Worm (Caenorhabditis elegans): ENCODE data around the gene T04C12.8.

Gene T04C12.8

DNA sequence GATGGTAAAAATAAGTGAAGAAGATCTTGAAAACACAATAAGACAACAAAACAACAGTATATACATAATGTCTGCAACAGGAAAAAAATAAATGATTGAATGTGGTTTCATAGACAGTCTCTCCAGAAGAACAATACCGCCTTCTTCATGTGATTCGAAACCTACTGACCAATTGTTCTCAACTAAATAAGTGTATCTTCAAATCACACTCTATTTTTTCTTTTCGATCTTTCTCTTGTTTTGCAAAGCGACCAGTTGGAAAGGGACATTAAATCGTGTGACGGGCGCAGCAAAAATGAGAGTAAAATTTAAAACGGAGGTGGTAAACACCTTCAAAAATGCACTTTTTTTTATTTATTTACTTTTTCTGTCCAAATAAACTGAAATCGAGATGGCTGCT, 7.3 kb downstream of the T04C12.8 start (continued):
- TF ChIP-seq C16A3.4 (tag; optimal IDR thresholded peaks at IDR 0.05) (no peak), isw-1 (GFP tag; IDR thresholded peaks at IDR 0.05) (no peak), ztf-11 (tag; optimal IDR thresholded peaks at IDR 0.05) (no peak), unc-30 (tag; optimal IDR thresholded peaks at IDR 0.05) (no peak), unc-62 (GFP tag; optimal IDR thresholded peaks at IDR 0.05) (no peak), sptf-1 (tag; optimal IDR thresholded peaks at IDR 0.05) (no peak), elt-2 (tag; optimal IDR thresholded peaks at IDR 0.05) (no peak), lir-3 (tag; optimal IDR thresholded peaks at IDR 0.05; ENCODE audit: poor library complexity) (no peak), nhr-84 (tag; optimal IDR thresholded peaks at IDR 0.05) (no peak), pag-3 (tag; optimal IDR thresholded peaks at IDR 0.05; ENCODE audit: borderline replicate concordance, insufficient read depth) (no peak), alr-1 (tag; optimal IDR thresholded peaks at IDR 0.05; ENCODE audit: borderline replicate concordance) (no peak), lsy-2 (tag; optimal IDR thresholded peaks at IDR 0.05) (no peak), fkh-8 (tag; optimal IDR thresholded peaks at IDR 0.05) (no peak), mdl-1 (tag; optimal IDR thresholded peaks at IDR 0.05) (no peak), snpc-4 (tag; optimal IDR thresholded peaks at IDR 0.05) (no peak), nhr-20 (tag; optimal IDR thresholded peaks at IDR 0.05) (peak; percentile 36), xbp-1 (tag; optimal IDR thresholded peaks at IDR 0.05) (no peak), egl-13 (tag; optimal IDR thresholded peaks at IDR 0.05) (no peak), lin-35 (GFP tag; optimal IDR thresholded peaks at IDR 0.05) (peak in 1 of 2 experiments; percentile 15), pax-3 (tag; optimal IDR thresholded peaks at IDR 0.05) (no peak), dsc-1 (tag; optimal IDR thresholded peaks at IDR 0.05) (no peak), nhr-28 (tag; optimal IDR thresholded peaks at IDR 0.05) (no peak), zip-4 (GFP tag; optimal IDR thresholded peaks at IDR 0.05) (no peak), snu-23 (GFP tag; optimal IDR thresholded peaks at IDR 0.05) (peak; percentile 40)

DNA sequence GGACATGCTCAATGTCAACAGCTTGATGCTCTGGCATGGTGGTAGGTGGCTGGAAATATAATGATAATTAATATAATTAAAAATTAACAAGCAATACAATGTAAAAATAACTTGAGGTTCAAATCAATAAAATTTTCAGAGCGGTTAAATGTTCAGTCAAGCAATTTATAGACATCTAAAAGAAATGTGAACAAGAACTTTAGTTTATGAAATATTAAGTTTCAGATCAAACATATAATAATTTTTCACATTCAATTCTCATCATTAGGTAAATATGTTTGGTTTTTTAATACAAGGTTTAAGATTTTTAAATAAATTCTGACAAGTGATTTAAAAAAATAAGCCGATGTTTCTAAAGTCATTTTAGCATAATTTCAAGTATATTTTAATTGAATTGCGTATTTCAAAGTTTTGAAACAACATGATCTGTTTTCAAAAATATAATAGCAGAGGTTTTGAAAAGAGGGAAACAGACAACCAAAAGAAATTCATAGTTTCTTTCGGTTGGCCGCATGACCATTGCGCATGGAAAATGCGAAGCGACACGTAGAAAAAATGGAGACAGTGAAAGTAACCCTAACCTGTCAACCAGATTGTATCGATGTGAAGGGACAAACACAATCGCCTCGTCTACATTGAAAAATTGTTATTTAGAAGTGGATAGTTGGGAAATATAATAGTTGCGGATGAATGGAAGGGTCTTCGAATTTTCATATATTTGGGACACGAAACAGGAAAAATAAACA, 8.7 kb downstream of the T04C12.8 start, which contains the start of gene T04C12.11:
Gene T04C12.11 (minus strand): TSS at position 51 of the 746 bp plus-strand sequence.
- TF ChIP-seq ets-5 (GFP tag; IDR thresholded peaks at IDR 0.05) (no peak), mep-1 (tag; optimal IDR thresholded peaks at IDR 0.05) (peak; percentile 77), efl-3 (GFP tag; optimal IDR thresholded peaks at IDR 0.05) (no peak), lsy-2 (tag; optimal IDR thresholded peaks at IDR 0.05) (peak in 1 of 2 experiments; percentile 30), sox-4 (tag; optimal IDR thresholded peaks at IDR 0.05) (no peak), rnt-1 (tag; optimal IDR thresholded peaks at IDR 0.05) (no peak), elt-3 (tag; optimal IDR thresholded peaks at IDR 0.05) (peak in 1 of 6 experiments; percentile 32), blmp-1 (tag; optimal IDR thresholded peaks at IDR 0.05) (peak; percentile 99), nhr-20 (tag; optimal IDR thresholded peaks at IDR 0.05) (peak; percentile 66), grh-1 (GFP tag; IDR thresholded peaks at IDR 0.05) (no peak), C16A3.4 (tag; optimal IDR thresholded peaks at IDR 0.05) (peak; percentile 8), nhr-19 (GFP tag; conservative IDR thresholded peaks at IDR 0.05) (no peak), unc-130 (tag; optimal IDR thresholded peaks at IDR 0.05) (no peak), ceh-8 (GFP tag; optimal IDR thresholded peaks at IDR 0.05) (no peak), nhr-237 (tag; optimal IDR thresholded peaks at IDR 0.05) (no peak), unc-30 (tag; optimal IDR thresholded peaks at IDR 0.05) (no peak), nhr-28 (tag; optimal IDR thresholded peaks at IDR 0.05) (no peak), dpl-1 (GFP tag; optimal IDR thresholded peaks at IDR 0.05) (no peak), nhr-84 (tag; optimal IDR thresholded peaks at IDR 0.05) (no peak), lin-13 (GFP tag; optimal IDR thresholded peaks at IDR 0.05) (no peak), aly-2 (tag; optimal IDR thresholded peaks at IDR 0.05) (no peak), nhr-85 (tag) (peak; percentile 85), egl-27 (tag; optimal IDR thresholded peaks at IDR 0.05) (no peak), jun-1 (tag; optimal IDR thresholded peaks at IDR 0.05) (no peak), unc-62 (GFP tag; optimal IDR thresholded peaks at IDR 0.05) (no peak), efl-1 (optimal IDR thresholded peaks at IDR 0.05) (no peak), efl-1 (GFP tag; optimal IDR thresholded peaks at IDR 0.05 in 1 of 2) (peak in 1 of 2 experiments; percentile 64), lin-35 (GFP tag; optimal IDR thresholded peaks at IDR 0.05) (peak in 1 of 2 experiments; percentile 19), C34B4.2 (tag; optimal IDR thresholded peaks at IDR 0.05) (no peak), ceh-63 (GFP tag; optimal IDR thresholded peaks at IDR 0.05) (no peak), hlh-17 (GFP tag; optimal IDR thresholded peaks at IDR 0.05; ENCODE audit: borderline replicate concordance) (no peak), alr-1 (tag; optimal IDR thresholded peaks at IDR 0.05; ENCODE audit: borderline replicate concordance) (no peak), lin-14 (GFP tag; optimal IDR thresholded peaks at IDR 0.05) (peak; percentile 72), sup-37 (GFP tag; optimal IDR thresholded peaks at IDR 0.05) (no peak)

All from whole organism, L1 larva.